Fruit fly (Drosophila melanogaster): ENCODE data around the gene CG15553.
A peak's percentile ranks its signal among the peaks of the same experiment; 100 is the strongest.

dm6 chr3R:31060708-31061625 is 40.0 kb downstream of the CG15553 start, which contains the start of gene dco:
- TF ChIP-seq Sox15 (GFP tag; optimal IDR thresholded peaks at IDR 0.05), result peak; percentile 4
- TF ChIP-seq CG32006 (GFP tag; optimal IDR thresholded peaks at IDR 0.05), result no peak
- no peak for TF ChIP-seq CG10669 (GFP tag; optimal IDR thresholded peaks at IDR 0.05)
- no peak; the same call in 2 of the 3 replicates for TF ChIP-seq eg (GFP tag; IDR thresholded peaks at IDR 0.05)
- TF ChIP-seq Gug (GFP tag; IDR thresholded peaks at IDR 0.05), result no peak
